Fruit fly (Drosophila melanogaster) whole organism, prepupa: ENCODE measurements around the gene CG6225.

Experiments used
- Blimp-1 ChIP-seq: fragments of 200-800 bp; sonication (Bioruptor generic); optimal IDR thresholded peaks from 3 replicates; lab custom pipeline; 2017; ENCODE audit warnings: missing biosample characterization, missing genetic modification characterization, mild to moderate bottlenecking, moderate library complexity, missing genetic modification reagents
- CG11902 ChIP-seq: fragments of 200-800 bp; sonication (Bioruptor generic); optimal IDR thresholded peaks from 3 replicates; lab custom pipeline; 2016; ENCODE audit warnings: missing biosample characterization, missing genetic modification characterization
- CG16779 ChIP-seq: fragments of 200-800 bp; sonication (Bioruptor generic); optimal IDR thresholded peaks from 3 replicates; lab custom pipeline; 2017; ENCODE audit warnings: missing biosample characterization, mild to moderate bottlenecking, missing genetic modification characterization
- CG3032 ChIP-seq: fragments of 200-800 bp; optimal IDR thresholded peaks from 2 replicates; lab custom pipeline; 2019; ENCODE audit warnings: missing biosample characterization, mild to moderate bottlenecking, missing genetic modification characterization, moderate library complexity
- CG4318 ChIP-seq: fragments of 200-800 bp; sonication (Bioruptor generic); optimal IDR thresholded peaks from 3 replicates; lab custom pipeline; 2017; ENCODE audit warnings: missing biosample characterization, mild to moderate bottlenecking, missing genetic modification characterization
- CG6163 ChIP-seq: fragments of 200-800 bp; sonication (Bioruptor generic); IDR thresholded peaks from 3 replicates; pipeline ENCODE4 v1.3.6; 2022; ENCODE audit warnings: missing biosample characterization, missing genetic modification characterization
- CG6808 ChIP-seq: fragments of 200-800 bp; sonication (Bioruptor generic); optimal IDR thresholded peaks from 3 replicates; lab custom pipeline; 2017; ENCODE audit warnings: missing biosample characterization, missing genetic modification characterization, mild to moderate bottlenecking, moderate library complexity, missing genetic modification reagents
- CG8632 ChIP-seq: fragments of 200-800 bp; sonication (Bioruptor generic); optimal IDR thresholded peaks from 3 replicates; lab custom pipeline; 2016; ENCODE audit warnings: missing biosample characterization, missing genetic modification characterization
- CG9139 ChIP-seq: fragments of 200-800 bp; sonication (Bioruptor generic); optimal IDR thresholded peaks from 3 replicates; lab custom pipeline; 2017; ENCODE audit warnings: missing biosample characterization, mild to moderate bottlenecking, missing genetic modification characterization
- Eip78C ChIP-seq: fragments of 200-800 bp; sonication (Bioruptor generic); peaks from one replicate; lab custom pipeline; 2016; ENCODE audit warnings: missing biosample characterization, missing genetic modification characterization
- lz ChIP-seq: fragments of 200-800 bp; sonication (Bioruptor generic); optimal IDR thresholded peaks from 3 replicates; lab custom pipeline; 2016; ENCODE audit warnings: missing biosample characterization, missing genetic modification characterization
- net ChIP-seq: fragments of 200-800 bp; sonication (Bioruptor generic); optimal IDR thresholded peaks from 3 replicates; lab custom pipeline; 2016; ENCODE audit warnings: missing biosample characterization, missing genetic modification characterization
- svp ChIP-seq: fragments of 200-800 bp; sonication (Bioruptor generic); peaks from one replicate; lab custom pipeline; 2016; ENCODE audit warnings: missing biosample characterization, missing genetic modification characterization
- topi ChIP-seq: fragments of 200-800 bp; sonication (Bioruptor generic); optimal IDR thresholded peaks from 3 replicates; lab custom pipeline; 2016; ENCODE audit warnings: missing biosample characterization, missing genetic modification characterization

DNA sequence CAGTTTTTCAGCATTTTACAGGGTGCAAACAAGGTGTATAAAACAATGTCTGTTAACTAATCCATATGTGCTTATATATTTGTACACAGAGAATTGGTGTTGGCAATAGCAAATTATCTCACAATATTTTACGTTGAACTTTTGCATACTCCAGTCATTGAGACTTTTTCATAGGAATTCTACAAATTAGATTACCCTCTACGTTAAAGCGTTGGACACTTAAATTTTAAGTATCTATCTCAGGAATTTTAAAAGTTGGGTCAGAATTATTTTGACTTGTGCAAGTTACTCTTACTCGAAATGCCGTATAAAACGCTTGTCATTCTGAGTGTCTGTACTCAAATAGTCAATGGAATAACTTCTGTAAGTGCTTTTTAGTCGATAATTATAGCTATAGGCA, 21.3 kb upstream of the CG6225 start, which contains the start of gene CG18530:
- TF ChIP-seq CG11902 (GFP tag; lab: Kevin White, UChicago) (no peak), CG3032 (tag; lab: Kevin White, UChicago) (no peak), Blimp-1 (no peak), CG8632 (GFP tag; lab: Kevin White, UChicago) (no peak), CG16779 (tag; lab: Kevin White, UChicago) (no peak), CG6808 (GFP tag; lab: Kevin White, UChicago) (no peak), lz (GFP tag; lab: Kevin White, UChicago) (no peak), svp (GFP tag; lab: Kevin White, UChicago) (no peak), CG4318 (no peak), net (GFP tag; lab: Kevin White, UChicago) (no peak), CG6163 (GFP tag; lab: Robert Waterston, UW) (no peak), Eip78C (GFP tag; lab: Kevin White, UChicago) (no peak), CG9139 (no peak), topi (GFP tag; lab: Kevin White, UChicago) (no peak)
